Fruit fly (Drosophila melanogaster): ENCODE results near the gene Galt.

Gene Galt

dm6 chr2L:6647103-6647711 is 20.6 kb downstream of the Galt start (continued):
- peak; percentile 99 for TF ChIP-seq CG8388 (GFP tag; optimal IDR thresholded peaks at IDR 0.05)
- TF ChIP-seq crp (GFP tag; optimal IDR thresholded peaks at IDR 0.05): peak; percentile 34 to 73
- TF ChIP-seq CG18262 (tag; optimal IDR thresholded peaks at IDR 0.05): peak; percentile 99
- peak; percentile 99 for TF ChIP-seq CG2875 (GFP tag; optimal IDR thresholded peaks at IDR 0.05)
- TF ChIP-seq HmgD (GFP tag; optimal IDR thresholded peaks at IDR 0.05): peak; percentile 96
- TF ChIP-seq CG13123 (GFP tag; optimal IDR thresholded peaks at IDR 0.05): peak; percentile 96
- peak; percentile 66 for TF ChIP-seq stwl (tag; optimal IDR thresholded peaks at IDR 0.05)
- peak in 1 of 2 experiments; percentile 99 for TF ChIP-seq eve (GFP tag; optimal IDR thresholded peaks at IDR 0.05)
- peak; percentile 99 for TF ChIP-seq CG11398 (GFP tag; optimal IDR thresholded peaks at IDR 0.05)
- TF ChIP-seq kni (GFP tag; optimal IDR thresholded peaks at IDR 0.05): peak; percentile 97
- TF ChIP-seq Drgx (GFP tag; IDR thresholded peaks at IDR 0.05): peak; percentile 98
- TF ChIP-seq cas (GFP tag; IDR thresholded peaks at IDR 0.05): peak; percentile 88
- TF ChIP-seq CG33213 (GFP tag; optimal IDR thresholded peaks at IDR 0.05): peak; percentile 98
- peak; percentile 65 for TF ChIP-seq Elba2 (GFP tag; optimal IDR thresholded peaks at IDR 0.05)
- peak; percentile 98 for TF ChIP-seq CG12942 (GFP tag; optimal IDR thresholded peaks at IDR 0.05)
- TF ChIP-seq h (optimal IDR thresholded peaks at IDR 0.05): no peak
- TF ChIP-seq CG12744 (GFP tag; optimal IDR thresholded peaks at IDR 0.05): peak; percentile 97
- TF ChIP-seq Hsf (GFP tag; optimal IDR thresholded peaks at IDR 0.05): peak; percentile 99
- peak; percentile 68; the same call in 2 of the 3 replicates for TF ChIP-seq hb (GFP tag; IDR thresholded peaks at IDR 0.05; ENCODE audit: partially characterized antibody)
- TF ChIP-seq fd3F (GFP tag; optimal IDR thresholded peaks at IDR 0.05): peak; percentile 96
- peak; percentile 98 for TF ChIP-seq CG13624 (GFP tag; optimal IDR thresholded peaks at IDR 0.05)
- peak; percentile 97 for TF ChIP-seq CG17912 (GFP tag; optimal IDR thresholded peaks at IDR 0.05)
- peak; percentile 70 for TF ChIP-seq bigmax (GFP tag; optimal IDR thresholded peaks at IDR 0.05)
- no peak for TF ChIP-seq Hr39 (optimal IDR thresholded peaks at IDR 0.05)
- peak; percentile 98 for TF ChIP-seq bcd (GFP tag; optimal IDR thresholded peaks at IDR 0.05)
- peak; percentile 98 for TF ChIP-seq CG6689 (GFP tag; IDR thresholded peaks at IDR 0.05)
- TF ChIP-seq HHEX (GFP tag; optimal IDR thresholded peaks at IDR 0.05): peak; percentile 98
- TF ChIP-seq CG32772 (GFP tag; IDR thresholded peaks at IDR 0.05): peak; percentile 97
- TF ChIP-seq CG10565 (GFP tag; optimal IDR thresholded peaks at IDR 0.05): peak; percentile 95
- TF ChIP-seq CG8944 (GFP tag; optimal IDR thresholded peaks at IDR 0.05): peak; percentile 98
- peak; percentile 99 for TF ChIP-seq lab (GFP tag; optimal IDR thresholded peaks at IDR 0.05)
- peak; percentile 95 for TF ChIP-seq TFAM (GFP tag; optimal IDR thresholded peaks at IDR 0.05)
- TF ChIP-seq Mes4 (GFP tag; optimal IDR thresholded peaks at IDR 0.05): peak; percentile 99
- no peak for TF ChIP-seq yki (optimal IDR thresholded peaks at IDR 0.05)
- TF ChIP-seq grn (GFP tag; optimal IDR thresholded peaks at IDR 0.05): peak; percentile 83
- peak; percentile 91 for TF ChIP-seq Ravus (GFP tag; IDR thresholded peaks at IDR 0.05)
- no peak for TF ChIP-seq br (optimal IDR thresholded peaks at IDR 0.05)
- TF ChIP-seq nom (GFP tag; optimal IDR thresholded peaks at IDR 0.05): peak; percentile 84
- TF ChIP-seq D19A (tag; optimal IDR thresholded peaks at IDR 0.05): peak; percentile 97
- no peak for TF ChIP-seq cad (GFP tag; optimal IDR thresholded peaks at IDR 0.05)
- TF ChIP-seq croc (GFP tag; conservative IDR thresholded peaks at IDR 0.05): peak; percentile 94
- peak; percentile 93 for TF ChIP-seq slou (GFP tag; optimal IDR thresholded peaks at IDR 0.05)
- peak; percentile 98 for TF ChIP-seq BtbVII (GFP tag; optimal IDR thresholded peaks at IDR 0.05)
- peak; percentile 24; the same call in 1 of the 3 replicates for TF ChIP-seq CG7963 (GFP tag; IDR thresholded peaks at IDR 0.05; ENCODE audit: partially characterized antibody)
- peak; percentile 97 for TF ChIP-seq CG1647 (GFP tag; optimal IDR thresholded peaks at IDR 0.05)
- TF ChIP-seq CG16813 (GFP tag; IDR thresholded peaks at IDR 0.05; ENCODE audit: partially characterized antibody): peak; percentile 47; the same call in 1 of the 3 replicates
- TF ChIP-seq klu (GFP tag; IDR thresholded peaks at IDR 0.05): peak; percentile 91
- peak; percentile 92 for TF ChIP-seq CG8281 (tag; optimal IDR thresholded peaks at IDR 0.05)
- TF ChIP-seq tup (GFP tag; optimal IDR thresholded peaks at IDR 0.05): peak; percentile 97
- peak; percentile 42; the same call in 1 of the 2 replicates for TF ChIP-seq bbx (GFP tag; IDR thresholded peaks at IDR 0.05; ENCODE audit: partially characterized antibody)
- TF ChIP-seq Sox102F (GFP tag; optimal IDR thresholded peaks at IDR 0.05): peak; percentile 99

Measured in whole organism, embryonic.